Fruit fly (Drosophila melanogaster): ENCODE results near the gene RpS10a.
A peak's percentile ranks its signal among the peaks of the same experiment; 100 is the strongest.

RpS10a gene

DNA sequence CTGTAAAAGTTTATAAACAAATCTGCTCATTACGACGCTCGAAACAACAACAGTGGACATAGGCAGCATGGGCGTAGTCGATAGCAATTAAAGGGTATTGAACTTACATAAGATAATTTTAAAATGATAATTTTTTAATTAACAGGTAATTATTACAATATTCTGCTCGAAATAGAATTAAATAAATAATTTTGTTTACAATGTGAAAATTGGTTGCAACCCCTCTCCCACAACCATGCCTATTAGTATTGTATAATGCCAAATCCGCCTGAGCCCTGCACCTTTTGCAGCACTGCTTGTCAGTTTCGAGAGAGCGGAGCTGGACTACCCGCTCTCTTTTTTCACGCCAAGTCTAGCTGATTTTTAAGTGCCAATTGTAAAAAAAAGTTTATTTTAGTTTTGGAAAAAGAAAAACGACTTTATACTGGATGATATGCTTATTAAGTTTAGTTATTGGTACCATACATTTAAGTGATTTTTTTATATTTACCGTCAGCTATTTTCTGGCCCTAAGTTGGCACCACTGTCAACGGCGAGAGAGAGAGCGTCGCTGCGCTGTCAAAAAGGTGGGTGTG lies 16.5 kb upstream of the RpS10a start, which contains the start of the genes CG5611 and Mtl (continued):
- TF ChIP-seq CG2202 (tag; optimal IDR thresholded peaks at IDR 0.05) (peak; percentile 100), C15 (GFP tag; IDR thresholded peaks at IDR 0.05) (peak; percentile 99), Hsf (GFP tag; optimal IDR thresholded peaks at IDR 0.05) (peak; percentile 99), Nf-YC (tag; optimal IDR thresholded peaks at IDR 0.05) (peak; percentile 94), CG15269 (tag; optimal IDR thresholded peaks at IDR 0.05) (peak; percentile 100), CG6272 (GFP tag; IDR thresholded peaks at IDR 0.05) (peak; percentile 100), bab2 (GFP tag; optimal IDR thresholded peaks at IDR 0.05) (peak; percentile 98), da (GFP tag; optimal IDR thresholded peaks at IDR 0.05) (peak; percentile 94), CG32532 (GFP tag; IDR thresholded peaks at IDR 0.05) (peak; percentile 100), unc-4 (GFP tag; IDR thresholded peaks at IDR 0.05; ENCODE audit: partially characterized antibody) (no peak), CG2199 (GFP tag; IDR thresholded peaks at IDR 0.05) (peak; percentile 100), dati (GFP tag; IDR thresholded peaks at IDR 0.05) (peak; percentile 99), CG14860 (GFP tag; IDR thresholded peaks at IDR 0.05; ENCODE audit: partially characterized antibody) (no peak), CG18011 (GFP tag; optimal IDR thresholded peaks at IDR 0.05) (peak; percentile 94), CG7372 (GFP tag; IDR thresholded peaks at IDR 0.05) (peak; percentile 100), Ptx1 (GFP tag; IDR thresholded peaks at IDR 0.05) (peak; percentile 100), gcm (GFP tag; optimal IDR thresholded peaks at IDR 0.05) (peak; percentile 99), eve (GFP tag; optimal IDR thresholded peaks at IDR 0.05) (peak in 1 of 2 experiments; percentile 52), pfk (GFP tag; optimal IDR thresholded peaks at IDR 0.05) (peak; percentile 77), Sin3A (optimal IDR thresholded peaks at IDR 0.05) (peak; percentile 73), Drgx (GFP tag; IDR thresholded peaks at IDR 0.05) (peak; percentile 100), CG31224 (GFP tag; IDR thresholded peaks at IDR 0.05) (peak; percentile 99), seq (GFP tag; IDR thresholded peaks at IDR 0.05) (peak; percentile 100), CG3838 (GFP tag; optimal IDR thresholded peaks at IDR 0.05) (peak; percentile 97), CG18599 (GFP tag; optimal IDR thresholded peaks at IDR 0.05) (peak; percentile 99), cato (GFP tag; optimal IDR thresholded peaks at IDR 0.05; ENCODE audit: borderline replicate concordance) (peak; percentile 99), tio (GFP tag; optimal IDR thresholded peaks at IDR 0.05) (peak; percentile 99), Ets97D (GFP tag; optimal IDR thresholded peaks at IDR 0.05) (peak; percentile 95), Ssrp (tag; optimal IDR thresholded peaks at IDR 0.05) (peak; percentile 100), CG6683 (GFP tag; optimal IDR thresholded peaks at IDR 0.05) (peak; percentile 99), pita (GFP tag; optimal IDR thresholded peaks at IDR 0.05) (no peak), CG12071 (GFP tag; optimal IDR thresholded peaks at IDR 0.05) (peak; percentile 99), CG6765 (GFP tag; optimal IDR thresholded peaks at IDR 0.05) (peak; percentile 99), nmo (GFP tag; optimal IDR thresholded peaks at IDR 0.05) (peak; percentile 100), ab (GFP tag; optimal IDR thresholded peaks at IDR 0.05) (peak; percentile 98), CG6813 (GFP tag; optimal IDR thresholded peaks at IDR 0.05) (peak; percentile 99), CG6254 (GFP tag; optimal IDR thresholded peaks at IDR 0.05) (peak; percentile 98), pzg (GFP tag; optimal IDR thresholded peaks at IDR 0.05) (peak; percentile 64), z (GFP tag; IDR thresholded peaks at IDR 0.05) (peak; percentile 87), CG11560 (tag; IDR thresholded peaks at IDR 0.05) (peak; percentile 96), CG31388 (GFP tag; optimal IDR thresholded peaks at IDR 0.05) (peak; percentile 99), Dref (GFP tag; IDR thresholded peaks at IDR 0.05) (peak; percentile 59), Mes4 (GFP tag; optimal IDR thresholded peaks at IDR 0.05) (peak; percentile 88), CG10209 (GFP tag; optimal IDR thresholded peaks at IDR 0.05) (peak; percentile 100), Dll (GFP tag; IDR thresholded peaks at IDR 0.05; ENCODE audit: partially characterized antibody) (no peak), CG14050 (GFP tag; IDR thresholded peaks at IDR 0.05) (peak; percentile 99), knrl (GFP tag; IDR thresholded peaks at IDR 0.05; ENCODE audit: partially characterized antibody) (peak; percentile 44; the same call in 1 of the 3 replicates), CG13894 (tag; optimal IDR thresholded peaks at IDR 0.05) (peak; percentile 99), stwl (tag; optimal IDR thresholded peaks at IDR 0.05) (peak; percentile 96), ci (GFP tag; IDR thresholded peaks at IDR 0.05) (peak; percentile 100)
